Worm (Caenorhabditis elegans): ENCODE measurements around the gene nlp-78.

- no peak for TF ChIP-seq fos-1 (tag; optimal IDR thresholded peaks at IDR 0.05)
- TF ChIP-seq sea-2 (GFP tag; optimal IDR thresholded peaks at IDR 0.05): no peak
- no peak for TF ChIP-seq lin-15B (tag; optimal IDR thresholded peaks at IDR 0.05)
- TF ChIP-seq lin-39 (tag; optimal IDR thresholded peaks at IDR 0.05): no peak
- no peak for TF ChIP-seq nhr-76 (tag; optimal IDR thresholded peaks at IDR 0.05)
- TF ChIP-seq R02D3.7 (tag; optimal IDR thresholded peaks at IDR 0.05): no peak
- no peak for TF ChIP-seq unc-62 (GFP tag; optimal IDR thresholded peaks at IDR 0.05)
- no peak for TF ChIP-seq pha-4 (tag; optimal IDR thresholded peaks at IDR 0.05)
- TF ChIP-seq skn-1 (tag; optimal IDR thresholded peaks at IDR 0.05): no peak
- no peak for TF ChIP-seq nhr-237 (tag; optimal IDR thresholded peaks at IDR 0.05)
- no peak for TF ChIP-seq unc-39 (tag; optimal IDR thresholded peaks at IDR 0.05)
Observed at ce11 chrII:9178811-9179210, 42.8 kb downstream of the nlp-78 start.
